Fruit fly (Drosophila melanogaster) whole organism, prepupa: ENCODE data around the gene larp.

Experiments
- Blimp-1 ChIP-seq: fragments of 200-800 bp; sonication (Bioruptor generic); optimal IDR thresholded peaks from 3 replicates; lab custom pipeline; 2017; ENCODE audit warnings: missing biosample characterization, missing genetic modification characterization, mild to moderate bottlenecking, moderate library complexity, missing genetic modification reagents
- CG10669 ChIP-seq: fragments of 200-800 bp; sonication (Bioruptor generic); optimal IDR thresholded peaks from 3 replicates; lab custom pipeline; 2018; ENCODE audit warnings: missing biosample characterization, mild to moderate bottlenecking, missing genetic modification characterization, moderate library complexity
- CG11902 ChIP-seq: fragments of 200-800 bp; sonication (Bioruptor generic); optimal IDR thresholded peaks from 3 replicates; lab custom pipeline; 2016; ENCODE audit warnings: missing biosample characterization, missing genetic modification characterization
- CG1621 ChIP-seq: fragments of 200-800 bp; sonication (Bioruptor generic); optimal IDR thresholded peaks from 3 replicates; lab custom pipeline; 2018; ENCODE audit warnings: missing biosample characterization, mild to moderate bottlenecking, missing genetic modification characterization
- CG16779 ChIP-seq: fragments of 200-800 bp; sonication (Bioruptor generic); optimal IDR thresholded peaks from 3 replicates; lab custom pipeline; 2017; ENCODE audit warnings: missing biosample characterization, mild to moderate bottlenecking, missing genetic modification characterization
- CG3032 ChIP-seq: fragments of 200-800 bp; optimal IDR thresholded peaks from 2 replicates; lab custom pipeline; 2019; ENCODE audit warnings: missing biosample characterization, mild to moderate bottlenecking, missing genetic modification characterization, moderate library complexity
- CG31627 ChIP-seq: fragments of 200-800 bp; sonication (Bioruptor generic); optimal IDR thresholded peaks from 3 replicates; lab custom pipeline; 2016; ENCODE audit warnings: missing biosample characterization, missing genetic modification characterization
- CG32006 ChIP-seq: fragments of 200-800 bp; sonication (Bioruptor generic); optimal IDR thresholded peaks from 3 replicates; lab custom pipeline; 2017; ENCODE audit warnings: missing biosample characterization, mild to moderate bottlenecking, missing genetic modification characterization
- CG34406 ChIP-seq: fragments of 200-800 bp; sonication (Bioruptor generic); optimal IDR thresholded peaks from 3 replicates; lab custom pipeline; 2016; ENCODE audit warnings: missing biosample characterization, missing genetic modification characterization
- CG3919 ChIP-seq: fragments of 200-800 bp; sonication (Bioruptor generic); optimal IDR thresholded peaks from 3 replicates; lab custom pipeline; 2016; ENCODE audit warnings: missing biosample characterization, missing genetic modification characterization
- CG6163 ChIP-seq: fragments of 200-800 bp; sonication (Bioruptor generic); IDR thresholded peaks from 3 replicates; pipeline ENCODE4 v1.3.6; 2022; ENCODE audit warnings: missing biosample characterization, missing genetic modification characterization
- CG6276 ChIP-seq: fragments of 200-800 bp; sonication (Bioruptor generic); optimal IDR thresholded peaks from 2 replicates; lab custom pipeline; 2017; ENCODE audit warnings: missing biosample characterization, mild to moderate bottlenecking, missing genetic modification characterization
- CG6792 ChIP-seq: fragments of 200-800 bp; sonication (Bioruptor generic); optimal IDR thresholded peaks from 3 replicates; lab custom pipeline; 2016; ENCODE audit warnings: missing biosample characterization, missing genetic modification characterization
- CG6808 ChIP-seq: fragments of 200-800 bp; sonication (Bioruptor generic); optimal IDR thresholded peaks from 3 replicates; lab custom pipeline; 2017; ENCODE audit warnings: missing biosample characterization, missing genetic modification characterization, mild to moderate bottlenecking, moderate library complexity, missing genetic modification reagents
- CG6854 ChIP-seq: fragments of 200-800 bp; sonication (Bioruptor generic); optimal IDR thresholded peaks from 2 replicates; lab custom pipeline; 2017; ENCODE audit warnings: missing biosample characterization, mild to moderate bottlenecking, missing genetic modification characterization
- CG8119 ChIP-seq: fragments of 200-800 bp; sonication (Bioruptor generic); IDR thresholded peaks from 3 replicates; pipeline ENCODE4 v1.3.6; 2022; ENCODE audit warnings: missing biosample characterization, missing genetic modification characterization
- CG8319 ChIP-seq: fragments of 200-800 bp; sonication (Bioruptor generic); optimal IDR thresholded peaks from 3 replicates; lab custom pipeline; 2016; ENCODE audit warnings: missing biosample characterization, missing genetic modification characterization
- CG9139 ChIP-seq: fragments of 200-800 bp; sonication (Bioruptor generic); optimal IDR thresholded peaks from 3 replicates; lab custom pipeline; 2017; ENCODE audit warnings: missing biosample characterization, mild to moderate bottlenecking, missing genetic modification characterization
- Eip75B ChIP-seq: fragments of 200-800 bp; sonication (Bioruptor generic); optimal IDR thresholded peaks from 3 replicates; lab custom pipeline; 2016; ENCODE audit warnings: missing biosample characterization, missing genetic modification characterization
- Eip78C ChIP-seq: fragments of 200-800 bp; sonication (Bioruptor generic); peaks from one replicate; lab custom pipeline; 2016; ENCODE audit warnings: missing biosample characterization, missing genetic modification characterization
- Ets21C ChIP-seq: fragments of 200-800 bp; sonication (Bioruptor generic); optimal IDR thresholded peaks from 3 replicates; lab custom pipeline; 2016; ENCODE audit warnings: missing biosample characterization, missing genetic modification characterization
- Gug ChIP-seq: fragments of 200-800 bp; sonication (Bioruptor generic); IDR thresholded peaks from 2 replicates; pipeline ENCODE4 v1.3.6; 2022; ENCODE audit warnings: missing biosample characterization, missing genetic modification characterization
- Hr38 ChIP-seq: sonication (Bioruptor generic); optimal IDR thresholded peaks from 2 replicates; lab custom pipeline; 2016; ENCODE audit warnings: missing biosample characterization, missing genetic modification characterization
- Hr39 ChIP-seq: fragments of 200-800 bp; sonication (Bioruptor generic); optimal IDR thresholded peaks from 2 replicates; lab custom pipeline; 2016; ENCODE audit warnings: missing biosample characterization, missing genetic modification characterization
- Hr4 ChIP-seq: fragments of 200-800 bp; sonication (Bioruptor generic); optimal IDR thresholded peaks from 3 replicates; lab custom pipeline; 2016; ENCODE audit warnings: missing biosample characterization, missing genetic modification characterization
- Lpt ChIP-seq: fragments of 200-800 bp; sonication (Bioruptor generic); optimal IDR thresholded peaks from 3 replicates; lab custom pipeline; 2016; ENCODE audit warnings: missing biosample characterization, missing genetic modification characterization
- Met ChIP-seq: fragments of 200-800 bp; sonication (Bioruptor generic); optimal IDR thresholded peaks from 3 replicates; lab custom pipeline; 2016; ENCODE audit warnings: missing biosample characterization, missing genetic modification characterization
- OdsH ChIP-seq: fragments of 200-800 bp; sonication (Bioruptor generic); optimal IDR thresholded peaks from 3 replicates; lab custom pipeline; 2016; ENCODE audit warnings: missing biosample characterization, missing genetic modification characterization
- Smox ChIP-seq: fragments of 200-800 bp; sonication (Bioruptor generic); optimal IDR thresholded peaks from 3 replicates; lab custom pipeline; 2016; ENCODE audit warnings: missing biosample characterization, missing genetic modification characterization
- Sox102F ChIP-seq: fragments of 200-800 bp; sonication (Bioruptor generic); optimal IDR thresholded peaks from 2 replicates; lab custom pipeline; 2016; ENCODE audit warnings: missing biosample characterization, mild to moderate bottlenecking, missing genetic modification characterization
- achi ChIP-seq: fragments of 200-800 bp; sonication (Bioruptor generic); optimal IDR thresholded peaks from 3 replicates; lab custom pipeline; 2016; ENCODE audit warnings: missing biosample characterization, missing genetic modification characterization
- acj6 ChIP-seq: fragments of 200-800 bp; sonication (Bioruptor generic); optimal IDR thresholded peaks from 3 replicates; lab custom pipeline; 2016; ENCODE audit warnings: missing biosample characterization, missing genetic modification characterization
- cyc ChIP-seq: fragments of 200-800 bp; sonication (Bioruptor generic); optimal IDR thresholded peaks from 3 replicates; lab custom pipeline; 2016; ENCODE audit warnings: missing biosample characterization, missing genetic modification characterization
- dac ChIP-seq: fragments of 200-800 bp; sonication (Bioruptor generic); optimal IDR thresholded peaks from 2 replicates; lab custom pipeline; 2017; ENCODE audit warnings: missing biosample characterization, mild to moderate bottlenecking, missing genetic modification characterization
- dsx ChIP-seq: fragments of 200-800 bp; optimal IDR thresholded peaks from 3 replicates; lab custom pipeline; 2019; ENCODE audit warnings: missing biosample characterization, mild to moderate bottlenecking, missing genetic modification characterization, moderate library complexity; ENCODE audit not compliant: poor library complexity, severe bottlenecking
- eg ChIP-seq: fragments of 200-800 bp; sonication (Bioruptor generic); IDR thresholded peaks from 3 replicates; pipeline ENCODE4 v1.3.6; 2022; ENCODE audit warnings: missing biosample characterization, missing genetic modification characterization
- esn ChIP-seq: fragments of 200-800 bp; sonication (Bioruptor generic); optimal IDR thresholded peaks from 2 replicates; lab custom pipeline; 2016; ENCODE audit warnings: missing biosample characterization, mild to moderate bottlenecking, missing genetic modification characterization, moderate library complexity
- fd59A ChIP-seq: fragments of 200-800 bp; sonication (Bioruptor generic); optimal IDR thresholded peaks from 2 replicates; lab custom pipeline; 2017; ENCODE audit warnings: missing biosample characterization, mild to moderate bottlenecking, missing genetic modification characterization, missing genetic modification reagents
- fd85E ChIP-seq: fragments of 200-800 bp; sonication (Bioruptor generic); optimal IDR thresholded peaks from 3 replicates; lab custom pipeline; 2016; ENCODE audit warnings: missing biosample characterization, missing genetic modification characterization
- net ChIP-seq: fragments of 200-800 bp; sonication (Bioruptor generic); optimal IDR thresholded peaks from 3 replicates; lab custom pipeline; 2016; ENCODE audit warnings: missing biosample characterization, missing genetic modification characterization
- pdm3 ChIP-seq: fragments of 200-800 bp; sonication (Bioruptor generic); optimal IDR thresholded peaks from 3 replicates; lab custom pipeline; 2016; ENCODE audit warnings: missing biosample characterization, missing genetic modification characterization
- spab ChIP-seq: fragments of 200-800 bp; sonication (Bioruptor generic); optimal IDR thresholded peaks from 2 replicates; lab custom pipeline; 2017; ENCODE audit warnings: missing biosample characterization, mild to moderate bottlenecking, missing genetic modification characterization, missing genetic modification reagents
- ss ChIP-seq, 2 experiments: fragments of 200-800 bp; sonication (Bioruptor generic); optimal IDR thresholded peaks; 2 replicates in 1 of 2; 3 replicates in 1 of 2; lab custom pipeline; 2017 to 2018; ENCODE audit warnings: mild to moderate bottlenecking in 2 of 2, missing biosample characterization in 2 of 2, missing genetic modification characterization in 2 of 2, moderate library complexity in 1 of 2
- svp ChIP-seq: fragments of 200-800 bp; sonication (Bioruptor generic); peaks from one replicate; lab custom pipeline; 2016; ENCODE audit warnings: missing biosample characterization, missing genetic modification characterization
- topi ChIP-seq: fragments of 200-800 bp; sonication (Bioruptor generic); optimal IDR thresholded peaks from 3 replicates; lab custom pipeline; 2016; ENCODE audit warnings: missing biosample characterization, missing genetic modification characterization
- vri ChIP-seq: fragments of 200-800 bp; sonication (Bioruptor generic); optimal IDR thresholded peaks from 3 replicates; lab custom pipeline; 2016; ENCODE audit warnings: missing biosample characterization, mild to moderate bottlenecking, missing genetic modification characterization

Gene larp

DNA sequence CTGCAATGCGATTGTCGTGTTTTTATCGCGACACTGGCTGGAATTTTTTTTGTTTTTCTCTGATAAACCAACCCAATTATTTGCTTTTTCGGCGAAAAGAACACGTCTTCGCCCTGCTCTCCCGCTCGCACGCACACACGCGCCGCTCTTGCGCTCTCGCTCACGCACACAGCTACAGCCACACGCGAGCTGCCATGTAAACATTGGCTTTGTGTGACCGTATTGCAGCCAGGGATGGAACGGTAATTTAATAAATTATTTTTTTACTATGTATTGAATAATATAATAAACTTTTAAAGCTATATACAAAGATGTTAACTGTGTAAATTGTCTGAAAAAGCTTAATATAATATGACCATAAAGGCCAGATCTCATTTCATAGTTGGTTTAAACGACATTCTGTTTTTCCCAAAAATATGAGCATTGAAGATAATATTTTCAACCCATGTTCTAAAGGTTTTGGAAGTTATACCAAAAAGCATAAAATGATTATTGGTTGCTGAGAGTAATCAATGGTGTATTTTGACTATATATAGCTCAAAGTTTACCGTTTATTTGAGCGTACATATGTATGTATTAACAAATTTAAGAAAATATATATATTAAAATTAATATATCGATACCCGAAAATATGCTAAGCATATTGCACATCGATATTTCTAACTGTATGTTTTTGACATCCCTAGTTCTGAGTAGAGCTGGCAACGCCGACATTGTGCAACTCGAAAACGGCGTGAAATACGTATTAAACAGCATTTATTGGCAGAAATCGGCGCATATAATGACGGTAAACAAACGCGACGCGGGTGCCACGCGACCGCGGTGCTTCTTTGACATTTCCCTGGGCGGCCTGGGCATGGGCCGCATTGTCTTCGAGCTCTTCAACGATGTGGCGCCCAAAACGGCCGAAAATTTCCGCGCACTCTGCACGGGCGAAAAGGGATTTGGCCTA is 3.7 kb upstream of the larp start, which contains the start of the genes Gfat2 and Moca-cyp (continued):
- TF ChIP-seq achi (GFP tag; lab: Kevin White, UChicago): peak; percentile 64
- TF ChIP-seq Sox102F (GFP tag; lab: Kevin White, UChicago): peak; percentile 40
- TF ChIP-seq acj6 (GFP tag; lab: Kevin White, UChicago): peak; percentile 61
- TF ChIP-seq esn (GFP tag; lab: Kevin White, UChicago): peak; percentile 49
- peak; percentile 33 for TF ChIP-seq Hr39
- TF ChIP-seq Eip75B (GFP tag; lab: Kevin White, UChicago): peak; percentile 3
- TF ChIP-seq CG16779: peak; percentile 21
- peak; percentile 12 for TF ChIP-seq fd59A (GFP tag; lab: Kevin White, UChicago)
- peak; percentile 64 for TF ChIP-seq CG32006 (GFP tag; lab: Kevin White, UChicago)
- TF ChIP-seq CG3919: peak; percentile 61
- TF ChIP-seq Hr38 (GFP tag; lab: Kevin White, UChicago): no peak
- TF ChIP-seq CG34406: peak; percentile 53
- TF ChIP-seq CG3032 (tag; lab: Kevin White, UChicago): peak; percentile 73
- TF ChIP-seq Lpt: peak; percentile 48
- peak; percentile 13 for TF ChIP-seq vri
- TF ChIP-seq dac (GFP tag; lab: Kevin White, UChicago): peak; percentile 9
- TF ChIP-seq spab: peak; percentile 11
- no peak for TF ChIP-seq CG6276 (GFP tag; lab: Kevin White, UChicago)
- peak; percentile 44 for TF ChIP-seq dsx (GFP tag; lab: Kevin White, UChicago)
- peak; percentile 35 to 59 for TF ChIP-seq ss (GFP tag; optimal IDR thresholded peaks at IDR 0.05; lab: Kevin White, UChicago)
- TF ChIP-seq topi (GFP tag; lab: Kevin White, UChicago): peak; percentile 40
- TF ChIP-seq fd85E: no peak
- TF ChIP-seq svp (GFP tag; lab: Kevin White, UChicago): peak; percentile 86
- peak; percentile 42 for TF ChIP-seq Smox
- TF ChIP-seq Met: peak; percentile 36
- peak; percentile 12 for TF ChIP-seq Blimp-1
- TF ChIP-seq CG9139 (GFP tag; lab: Kevin White, UChicago): no peak
- TF ChIP-seq CG6163 (GFP tag; lab: Robert Waterston, UW): peak; percentile 69
- peak; percentile 49 for TF ChIP-seq pdm3
- peak; percentile 77 for TF ChIP-seq OdsH (GFP tag; lab: Kevin White, UChicago)
- TF ChIP-seq CG10669: peak; percentile 53
- peak; percentile 24 for TF ChIP-seq CG11902 (GFP tag; lab: Kevin White, UChicago)
- TF ChIP-seq Hr4 (GFP tag; lab: Kevin White, UChicago): peak; percentile 54
- TF ChIP-seq net (GFP tag; lab: Kevin White, UChicago): peak; percentile 27
- 0 out of 3 replicates have a peak, but pooled peaks have one; percentile 38 for TF ChIP-seq CG8119
- peak; percentile 62 for TF ChIP-seq eg (GFP tag; lab: Robert Waterston, UW)
- peak; percentile 85 for TF ChIP-seq Eip78C
- TF ChIP-seq, all 60 proteins: peak for 54

DNA sequence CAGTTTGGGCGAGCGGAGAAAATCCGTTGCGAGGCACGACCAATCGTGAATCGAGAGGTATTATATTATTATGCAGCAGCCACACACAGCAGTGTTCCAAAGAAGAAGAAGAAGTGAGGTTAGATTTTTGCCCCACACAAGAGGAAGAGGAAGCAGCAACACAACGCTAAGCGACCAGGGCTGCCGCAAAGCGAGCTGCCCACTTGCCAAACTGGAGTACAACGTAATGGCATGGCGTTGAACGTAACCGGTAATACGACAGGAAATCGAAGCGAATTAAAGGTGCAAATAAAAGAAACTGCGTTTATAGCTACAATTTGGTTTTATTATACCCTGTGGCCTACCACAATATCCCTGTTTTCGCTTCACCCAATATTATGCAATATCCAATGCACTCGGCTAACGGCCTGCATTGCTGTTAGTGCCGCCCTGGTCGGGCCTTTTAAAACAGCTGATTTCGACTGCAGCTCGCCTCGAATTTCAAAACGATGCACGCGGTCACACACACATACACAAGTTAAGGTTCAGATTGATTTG is 710 bp downstream of the larp start:
- peak; percentile 71 for TF ChIP-seq CG6808 (GFP tag; lab: Kevin White, UChicago)
- TF ChIP-seq pdm3: peak; percentile 73
- peak; percentile 3 to 71 for TF ChIP-seq ss (GFP tag; optimal IDR thresholded peaks at IDR 0.05; lab: Kevin White, UChicago)
- TF ChIP-seq vri: peak; percentile 96
- no peak for TF ChIP-seq Blimp-1
- TF ChIP-seq Ets21C (GFP tag; lab: Kevin White, UChicago): peak; percentile 81
- TF ChIP-seq Gug (GFP tag; lab: Robert Waterston, UW): peak; percentile 66
- peak; percentile 80 for TF ChIP-seq cyc (GFP tag; lab: Kevin White, UChicago)
- TF ChIP-seq fd85E: peak; percentile 42
- peak; percentile 9 for TF ChIP-seq CG6854 (GFP tag; lab: Kevin White, UChicago)
- TF ChIP-seq achi (GFP tag; lab: Kevin White, UChicago): peak; percentile 72
- peak; percentile 84 for TF ChIP-seq Hr39
- peak; percentile 38 for TF ChIP-seq dsx (GFP tag; lab: Kevin White, UChicago)
- TF ChIP-seq CG3032 (tag; lab: Kevin White, UChicago): peak; percentile 77
- peak; percentile 71 for TF ChIP-seq CG6792 (GFP tag; lab: Kevin White, UChicago)
- TF ChIP-seq Smox: peak; percentile 71
- peak; percentile 78 for TF ChIP-seq acj6 (GFP tag; lab: Kevin White, UChicago)
- TF ChIP-seq CG8319 (GFP tag; lab: Kevin White, UChicago): peak; percentile 66
- TF ChIP-seq CG16779: peak; percentile 26
- peak; percentile 53 for TF ChIP-seq CG10669
- TF ChIP-seq net (GFP tag; lab: Kevin White, UChicago): peak; percentile 68
- TF ChIP-seq CG1621 (tag; lab: Kevin White, UChicago): peak; percentile 60
- TF ChIP-seq CG11902 (GFP tag; lab: Kevin White, UChicago): peak; percentile 53
- peak; percentile 90 for TF ChIP-seq Eip78C
- TF ChIP-seq Hr4 (GFP tag; lab: Kevin White, UChicago): peak; percentile 76
- peak; percentile 84 for TF ChIP-seq CG31627
